Fruit fly (Drosophila melanogaster) whole organism, embryonic: Measurements from ENCODE around the gene Prx2.

ENCODE experiments used
- Bteb2 ChIP-seq: fragments of 200-800 bp; sonication (Bioruptor generic); optimal IDR thresholded peaks from 2 replicates; lab custom pipeline; 2016; ENCODE audit warnings: missing biosample characterization, missing genetic modification characterization
- CG10366 ChIP-seq: fragments of 200-800 bp; sonication (Bioruptor generic); IDR thresholded peaks from 2 replicates; pipeline ENCODE4 v1.3.6; 2022; ENCODE audit warnings: missing biosample characterization, missing genetic modification characterization
- CG11085 ChIP-seq: fragments of 200-800 bp; sonication (Bioruptor generic); IDR thresholded peaks from 2 replicates; pipeline ENCODE4 v1.3.6; 2022; ENCODE audit warnings: missing biosample characterization, missing genetic modification characterization
- CG13424 ChIP-seq: fragments of 200-800 bp; sonication (Bioruptor generic); optimal IDR thresholded peaks from 2 replicates; lab custom pipeline; 2019; ENCODE audit warnings: missing biosample characterization, mild to moderate bottlenecking, missing genetic modification characterization, moderate library complexity
- CG14050 ChIP-seq: fragments of 200-800 bp; sonication (Bioruptor generic); IDR thresholded peaks from 3 replicates; pipeline ENCODE4 v1.3.6; 2022; ENCODE audit warnings: missing biosample characterization, missing genetic modification characterization
- CG14965 ChIP-seq: fragments of 200-800 bp; sonication (Bioruptor generic); optimal IDR thresholded peaks from 2 replicates; lab custom pipeline; 2016; ENCODE audit warnings: missing biosample characterization, missing genetic modification characterization, borderline replicate concordance
- CG15601 ChIP-seq: fragments of 200-800 bp; sonication (Bioruptor generic); optimal IDR thresholded peaks from 3 replicates; lab custom pipeline; 2019; ENCODE audit warnings: missing biosample characterization, mild to moderate bottlenecking, missing genetic modification characterization, moderate library complexity
- CG17612 ChIP-seq: fragments of 200-800 bp; sonication (Bioruptor generic); IDR thresholded peaks from 2 replicates; pipeline ENCODE4 v1.3.6; 2022; ENCODE audit warnings: missing biosample characterization, missing genetic modification characterization
- CG18262 ChIP-seq: fragments of 200-800 bp; optimal IDR thresholded peaks from 3 replicates; lab custom pipeline; 2019; ENCODE audit warnings: missing biosample characterization, mild to moderate bottlenecking, missing genetic modification characterization, moderate library complexity
- CG18619 ChIP-seq: fragments of 200-800 bp; sonication (Bioruptor generic); optimal IDR thresholded peaks from 3 replicates; lab custom pipeline; 2017; ENCODE audit warnings: missing biosample characterization, mild to moderate bottlenecking, missing genetic modification characterization
- CG31441 ChIP-seq: fragments of 200-800 bp; sonication (Bioruptor generic); IDR thresholded peaks from 2 replicates; pipeline ENCODE4 v1.3.6; 2022; ENCODE audit warnings: missing biosample characterization, missing genetic modification characterization
- CG33557 ChIP-seq: fragments of 200-800 bp; sonication (Bioruptor generic); optimal IDR thresholded peaks from 2 replicates; lab custom pipeline; 2019; ENCODE audit warnings: missing biosample characterization, mild to moderate bottlenecking, missing genetic modification characterization, moderate library complexity
- CG3726 ChIP-seq: fragments of 200-800 bp; sonication (Bioruptor generic); IDR thresholded peaks from 3 replicates; pipeline ENCODE4, ENCODE4 v1.3.6; 2022; ENCODE audit warnings: missing biosample characterization, missing genetic modification characterization
- CG4404 ChIP-seq: fragments of 200-800 bp; sonication (Bioruptor generic); IDR thresholded peaks from 2 replicates; pipeline ENCODE4 v1.3.6; 2022; ENCODE audit warnings: missing biosample characterization, missing genetic modification characterization
- CG4617 ChIP-seq: fragments of 200-800 bp; sonication (Bioruptor generic); optimal IDR thresholded peaks from 3 replicates; lab custom pipeline; 2016; ENCODE audit warnings: missing biosample characterization, missing genetic modification characterization, borderline replicate concordance
- CG5180 ChIP-seq: fragments of 200-800 bp; sonication (Bioruptor generic); optimal IDR thresholded peaks from 3 replicates; lab custom pipeline; 2017; ENCODE audit warnings: missing biosample characterization, missing genetic modification characterization, mild to moderate bottlenecking, moderate library complexity, missing genetic modification reagents
- CG5953 ChIP-seq: fragments of 200-800 bp; sonication (Bioruptor generic); IDR thresholded peaks from 2 replicates; pipeline ENCODE4 v1.3.6; 2022; ENCODE audit warnings: missing biosample characterization, missing genetic modification characterization
- CG6654 ChIP-seq: fragments of 200-800 bp; sonication (Bioruptor generic); optimal IDR thresholded peaks from 2 replicates; lab custom pipeline; 2017; ENCODE audit warnings: missing biosample characterization, mild to moderate bottlenecking, missing genetic modification characterization
- CG6765 ChIP-seq: fragments of 200-800 bp; sonication (Bioruptor generic); optimal IDR thresholded peaks from 3 replicates; lab custom pipeline; 2017; ENCODE audit warnings: missing biosample characterization, mild to moderate bottlenecking, missing genetic modification characterization
- CG6813 ChIP-seq: fragments of 200-800 bp; sonication (Bioruptor generic); optimal IDR thresholded peaks from 2 replicates; lab custom pipeline; 2017; ENCODE audit warnings: missing biosample characterization, missing genetic modification characterization, mild to moderate bottlenecking, moderate library complexity, missing genetic modification reagents
- CG7357 ChIP-seq: fragments of 200-800 bp; sonication (Bioruptor generic); IDR thresholded peaks from 3 replicates; pipeline ENCODE4 v1.3.6; 2022; ENCODE audit warnings: missing biosample characterization, missing genetic modification characterization
- CG7928 ChIP-seq: fragments of 200-800 bp; sonication (Bioruptor generic); optimal IDR thresholded peaks from 2 replicates; lab custom pipeline; 2017; ENCODE audit warnings: missing biosample characterization, mild to moderate bottlenecking, missing genetic modification characterization
- CG8089 ChIP-seq: fragments of 200-800 bp; sonication (Bioruptor generic); optimal IDR thresholded peaks from 3 replicates; lab custom pipeline; 2016; ENCODE audit warnings: missing biosample characterization, missing genetic modification characterization
- CG8944 ChIP-seq: fragments of 200-800 bp; sonication (Bioruptor generic); optimal IDR thresholded peaks from 3 replicates; lab custom pipeline; 2016; ENCODE audit warnings: missing biosample characterization, missing genetic modification characterization
- Dek ChIP-seq: fragments of 200-800 bp; sonication (Bioruptor generic); optimal IDR thresholded peaks from 3 replicates; lab custom pipeline; 2019; ENCODE audit warnings: missing biosample characterization, mild to moderate bottlenecking, missing genetic modification characterization, moderate library complexity
- Fer3 ChIP-seq: fragments of 200-800 bp; sonication (Bioruptor generic); optimal IDR thresholded peaks from 2 replicates; lab custom pipeline; 2018; ENCODE audit warnings: missing biosample characterization, mild to moderate bottlenecking, missing genetic modification characterization, moderate library complexity
- H2.0 ChIP-seq: fragments of 200-800 bp; sonication (Bioruptor generic); IDR thresholded peaks from 2 replicates; pipeline ENCODE4 v1.3.6; 2022; ENCODE audit warnings: missing biosample characterization, missing genetic modification characterization
- Hmx ChIP-seq: fragments of 200-800 bp; sonication (Bioruptor generic); optimal IDR thresholded peaks from 2 replicates; lab custom pipeline; 2016; ENCODE audit warnings: missing biosample characterization, missing genetic modification characterization
- Hr39 ChIP-seq: fragments of >200 bp; optimal IDR thresholded peaks from 2 replicates; lab custom pipeline; 2017
- Lim3 ChIP-seq: fragments of 200-800 bp; sonication (Bioruptor generic); IDR thresholded peaks from 2 replicates; pipeline ENCODE4 v1.3.6; 2022; ENCODE audit warnings: missing biosample characterization, missing genetic modification characterization
- Mad ChIP-seq: fragments of 200-800 bp; sonication (Bioruptor generic); optimal IDR thresholded peaks from 2 replicates; lab custom pipeline; 2016; ENCODE audit warnings: missing biosample characterization, missing genetic modification characterization
- Nf-YB ChIP-seq: fragments of 200-800 bp; sonication (Bioruptor generic); optimal IDR thresholded peaks from 3 replicates; lab custom pipeline; 2019; ENCODE audit warnings: missing biosample characterization, mild to moderate bottlenecking, missing genetic modification characterization, moderate library complexity
- NfI ChIP-seq: fragments of 200-800 bp; sonication (Bioruptor generic); optimal IDR thresholded peaks from 3 replicates; lab custom pipeline; 2018; ENCODE audit warnings: missing biosample characterization, mild to moderate bottlenecking, missing genetic modification characterization, moderate library complexity
- Spps ChIP-seq: fragments of 200-800 bp; sonication (Bioruptor generic); optimal IDR thresholded peaks from 2 replicates; lab custom pipeline; 2018; ENCODE audit warnings: missing biosample characterization, mild to moderate bottlenecking, missing genetic modification characterization
- Xrp1 ChIP-seq: fragments of 200-800 bp; sonication (Bioruptor generic); IDR thresholded peaks from 2 replicates; pipeline ENCODE4 v1.3.6; 2022; ENCODE audit warnings: missing biosample characterization, missing genetic modification characterization
- bbx ChIP-seq: fragments of 200-800 bp; sonication (Bioruptor generic); IDR thresholded peaks from 2 replicates; pipeline ENCODE4 v1.3.6; 2022; ENCODE audit warnings: missing biosample characterization, missing genetic modification characterization; ENCODE audit not compliant: partially characterized antibody
- chinmo ChIP-seq: fragments of 200-800 bp; sonication (Bioruptor generic); IDR thresholded peaks from 4 replicates; pipeline ENCODE4 v1.3.6; 2022; ENCODE audit warnings: missing biosample characterization, missing genetic modification characterization; ENCODE audit not compliant: partially characterized antibody
- cwo ChIP-seq: fragments of 200-800 bp; sonication (Bioruptor generic); optimal IDR thresholded peaks from 3 replicates; lab custom pipeline; 2017; ENCODE audit warnings: missing biosample characterization, missing genetic modification characterization, mild to moderate bottlenecking, moderate library complexity, missing genetic modification reagents
- dmrt99B ChIP-seq: fragments of 200-800 bp; sonication (Bioruptor generic); optimal IDR thresholded peaks from 2 replicates; lab custom pipeline; 2018; ENCODE audit warnings: missing biosample characterization, mild to moderate bottlenecking, missing genetic modification characterization, moderate library complexity
- eyg ChIP-seq: fragments of 200-800 bp; sonication (Bioruptor generic); optimal IDR thresholded peaks from 3 replicates; lab custom pipeline; 2016; ENCODE audit warnings: missing biosample characterization, missing genetic modification characterization
- lbe ChIP-seq: fragments of 200-800 bp; sonication (Bioruptor generic); optimal IDR thresholded peaks from 2 replicates; lab custom pipeline; 2016; ENCODE audit warnings: missing biosample characterization, mild to moderate bottlenecking, missing genetic modification characterization
- odd ChIP-seq: fragments of 200-800 bp; sonication (Bioruptor generic); optimal IDR thresholded peaks from 2 replicates; lab custom pipeline; 2017; ENCODE audit warnings: missing biosample characterization, mild to moderate bottlenecking, missing genetic modification characterization
- onecut ChIP-seq: fragments of 200-800 bp; sonication (Bioruptor generic); IDR thresholded peaks from 2 replicates; pipeline ENCODE4 v1.3.6; 2022; ENCODE audit warnings: missing biosample characterization, missing genetic modification characterization
- org-1 ChIP-seq: fragments of 200-800 bp; sonication (Bioruptor generic); optimal IDR thresholded peaks from 2 replicates; lab custom pipeline; 2017; ENCODE audit warnings: missing biosample characterization, missing genetic modification characterization
- otp ChIP-seq: fragments of 200-800 bp; sonication (Bioruptor generic); IDR thresholded peaks from 3 replicates; pipeline ENCODE4, ENCODE4 v1.3.6; 2022; ENCODE audit warnings: missing biosample characterization, missing genetic modification characterization
- repo ChIP-seq: fragments of 200-800 bp; sonication (Bioruptor generic); optimal IDR thresholded peaks from 2 replicates; lab custom pipeline; 2016; ENCODE audit warnings: missing biosample characterization, missing genetic modification characterization
- so ChIP-seq: fragments of 200-800 bp; sonication (Bioruptor generic); IDR thresholded peaks from 3 replicates; pipeline ENCODE4 v1.3.6; 2022; ENCODE audit warnings: missing biosample characterization, missing genetic modification characterization
- sob ChIP-seq: fragments of 200-800 bp; sonication (Bioruptor generic); IDR thresholded peaks from 2 replicates; pipeline ENCODE4 v1.3.6; 2022; ENCODE audit warnings: missing biosample characterization, missing genetic modification characterization

Prx2 gene

dm6 chrX:13373239-13374153 is 43.9 kb downstream of the Prx2 start (continued):
- TF ChIP-seq sob (GFP tag; lab: Robert Waterston, UW) (peak; percentile 90), CG8089 (peak; percentile 18), CG11085 (GFP tag; lab: Robert Waterston, UW) (peak; percentile 73), Fer3 (tag; lab: Kevin White, UChicago) (peak; percentile 84), CG6813 (peak; percentile 76), CG5180 (GFP tag; lab: Kevin White, UChicago) (peak; percentile 64), so (peak; percentile 89), CG31441 (peak; percentile 80), CG7928 (GFP tag; lab: Kevin White, UChicago) (no peak), NfI (GFP tag; lab: Kevin White, UChicago) (peak; percentile 75), CG6654 (peak; percentile 3), Lim3 (GFP tag; lab: Robert Waterston, UW) (0 out of 2 replicates have a peak, but pooled peaks have one; percentile 34), CG17612 (peak; percentile 41; the same call in 1 of the 2 replicates), CG7357 (peak; percentile 61; the same call in 1 of the 3 replicates), CG18262 (tag; lab: Kevin White, UChicago) (peak; percentile 89), CG15601 (tag; lab: Kevin White, UChicago) (peak; percentile 42), repo (GFP tag; lab: Kevin White, UChicago) (no peak), odd (GFP tag; lab: Kevin White, UChicago) (peak; percentile 68), lbe (peak; percentile 81), H2.0 (GFP tag; lab: Robert Waterston, UW) (peak; percentile 85), eyg (GFP tag; lab: Kevin White, UChicago) (no peak), CG14965 (GFP tag; lab: Kevin White, UChicago) (no peak), CG4404 (peak; percentile 57), Spps (tag; lab: Kevin White, UChicago) (peak; percentile 62), Xrp1 (GFP tag; lab: Robert Waterston, UW) (peak; percentile 90), CG14050 (GFP tag; lab: Robert Waterston, UW) (peak; percentile 68; the same call in 2 of the 3 replicates), otp (GFP tag; lab: Robert Waterston, UW) (peak; percentile 81; the same call in 2 of the 3 replicates), onecut (GFP tag; lab: Robert Waterston, UW) (peak; percentile 32; the same call in 1 of the 2 replicates), Bteb2 (GFP tag; lab: Kevin White, UChicago) (peak; percentile 29), Hmx (GFP tag; lab: Kevin White, UChicago) (no peak), CG5953 (GFP tag; lab: Robert Waterston, UW) (peak; percentile 67; the same call in 1 of the 2 replicates), Nf-YB (GFP tag; lab: Kevin White, UChicago) (peak; percentile 72), CG10366 (GFP tag; lab: Robert Waterston, UW) (peak; percentile 78), CG33557 (GFP tag; lab: Kevin White, UChicago) (peak; percentile 59), dmrt99B (peak; percentile 84), CG18619 (GFP tag; lab: Kevin White, UChicago) (peak; percentile 85), CG6765 (GFP tag; lab: Kevin White, UChicago) (peak; percentile 69), Dek (tag; lab: Kevin White, UChicago) (peak; percentile 81), org-1 (GFP tag; lab: Kevin White, UChicago) (peak; percentile 68), bbx (GFP tag; lab: Robert Waterston, UW) (no peak), CG8944 (GFP tag; lab: Kevin White, UChicago) (peak; percentile 9), cwo (GFP tag; lab: Kevin White, UChicago) (peak; percentile 63), Hr39 (lab: Kevin White, UChicago) (no peak), CG4617 (GFP tag; lab: Kevin White, UChicago) (peak; percentile 39), chinmo (GFP tag; lab: Robert Waterston, UW) (peak; percentile 48; the same call in 1 of the 4 replicates), CG13424 (tag; lab: Kevin White, UChicago) (peak; percentile 89), Mad (peak; percentile 55), CG3726 (GFP tag; lab: Robert Waterston, UW) (peak; percentile 72; the same call in 1 of the 3 replicates)
